Worm (Caenorhabditis elegans) whole organism, young adult: Measurements from ENCODE around the gene clec-174.

Experiments
- B0019.2 ChIP-seq: fragments of 200-800 bp; sonication (Bioruptor generic); conservative IDR thresholded peaks from 2 replicates; pipeline ENCODE4 v1.3.6; 2022; ENCODE audit warnings: missing genetic modification reagents, missing genetic modification characterization, missing compliant biosample characterization
- F22D6.2 ChIP-seq: sonication (generic microtip); optimal IDR thresholded peaks from 2 replicates; lab custom pipeline; 2016; ENCODE audit warnings: mild to moderate bottlenecking, missing genetic modification characterization, missing compliant biosample characterization
- F23B12.7 ChIP-seq: sonication (generic microtip); optimal IDR thresholded peaks from 2 replicates; lab custom pipeline; 2017; ENCODE audit warnings: missing genetic modification characterization, mild to moderate bottlenecking, missing compliant biosample characterization, antibody characterized with exemption, moderate library complexity; ENCODE audit not compliant: insufficient read depth
- F52B5.7 ChIP-seq: sonication (generic microtip); optimal IDR thresholded peaks from 2 replicates; lab custom pipeline; 2016; ENCODE audit warnings: mild to moderate bottlenecking, missing genetic modification characterization, missing compliant biosample characterization
- F57C9.4 ChIP-seq: sonication (generic microtip); optimal IDR thresholded peaks from 2 replicates; lab custom pipeline; 2017; ENCODE audit warnings: mild to moderate bottlenecking, missing genetic modification characterization, missing compliant biosample characterization
- Y53G8AR.9 ChIP-seq: fragments of 200-800 bp; sonication (Bioruptor generic); conservative IDR thresholded peaks from 2 replicates; pipeline ENCODE4 v1.3.6; 2022; ENCODE audit warnings: missing genetic modification reagents, missing genetic modification characterization, missing compliant biosample characterization
- ZK185.1 ChIP-seq: sonication (generic microtip); optimal IDR thresholded peaks from 2 replicates; lab custom pipeline; 2016; ENCODE audit warnings: mild to moderate bottlenecking, missing genetic modification characterization, missing compliant biosample characterization; ENCODE audit not compliant: poor library complexity, severe bottlenecking
- aptf-3 ChIP-seq: fragments of 200-800 bp; sonication (Bioruptor generic); IDR thresholded peaks from 2 replicates; pipeline ENCODE4 v1.3.6; 2022; ENCODE audit warnings: missing genetic modification characterization, missing compliant biosample characterization
- attf-3 ChIP-seq: fragments of 200-800 bp; sonication (Bioruptor generic); conservative IDR thresholded peaks from 2 replicates; pipeline ENCODE4 v1.3.6; 2022; ENCODE audit warnings: missing genetic modification reagents, missing genetic modification characterization, missing compliant biosample characterization
- attf-5 ChIP-seq: fragments of 200-800 bp; sonication (Bioruptor generic); optimal IDR thresholded peaks from 2 replicates; lab custom pipeline; 2018; ENCODE audit warnings: mild to moderate bottlenecking, missing genetic modification characterization, missing compliant biosample characterization
- bed-1 ChIP-seq: fragments of 200-800 bp; sonication (Bioruptor generic); IDR thresholded peaks from 2 replicates; pipeline ENCODE4 v1.3.6; 2022; ENCODE audit warnings: missing genetic modification reagents, missing genetic modification characterization, missing compliant biosample characterization
- bed-2 ChIP-seq: fragments of 200-800 bp; sonication (Bioruptor generic); IDR thresholded peaks from 2 replicates; pipeline ENCODE4 v1.3.6; 2022; ENCODE audit warnings: missing genetic modification reagents, missing genetic modification characterization, missing compliant biosample characterization
- ceh-40 ChIP-seq: fragments of 200-800 bp; sonication (Bioruptor generic); IDR thresholded peaks from 2 replicates; pipeline ENCODE4 v1.3.6; 2022; ENCODE audit warnings: missing genetic modification characterization, missing compliant biosample characterization
- ceh-91 ChIP-seq: fragments of 200-800 bp; sonication (Bioruptor generic); IDR thresholded peaks from 2 replicates; pipeline ENCODE4 v1.3.6; 2022; ENCODE audit warnings: missing genetic modification reagents, missing genetic modification characterization, missing compliant biosample characterization
- die-1 ChIP-seq: sonication (generic microtip); optimal IDR thresholded peaks from 2 replicates; lab custom pipeline; 2016; ENCODE audit warnings: missing genotype, mild to moderate bottlenecking, missing genetic modification characterization, missing compliant biosample characterization
- dpff-1 ChIP-seq: sonication (generic microtip); optimal IDR thresholded peaks from 2 replicates; lab custom pipeline; 2017; ENCODE audit warnings: mild to moderate bottlenecking, missing genetic modification characterization, missing compliant biosample characterization
- fkh-3 ChIP-seq: sonication (generic microtip); optimal IDR thresholded peaks from 2 replicates; lab custom pipeline; 2016; ENCODE audit warnings: mild to moderate bottlenecking, missing genetic modification characterization, missing compliant biosample characterization
- him-1 ChIP-seq: sonication (generic microtip); optimal IDR thresholded peaks from 2 replicates; lab custom pipeline; 2016; ENCODE audit warnings: missing genotype, missing genetic modification reagents, missing genetic modification characterization, missing compliant biosample characterization
- hlh-12 ChIP-seq: sonication (generic microtip); optimal IDR thresholded peaks from 2 replicates; lab custom pipeline; 2016; ENCODE audit warnings: missing genetic modification characterization, missing compliant biosample characterization
- hrde-1 ChIP-seq: sonication (generic microtip); optimal IDR thresholded peaks from 2 replicates; lab custom pipeline; 2016; ENCODE audit warnings: missing genetic modification characterization, mild to moderate bottlenecking, missing compliant biosample characterization, moderate library complexity, missing genotype, missing genetic modification reagents, borderline replicate concordance
- madf-3 ChIP-seq: fragments of 200-800 bp; sonication (Bioruptor generic); IDR thresholded peaks from 2 replicates; pipeline ENCODE4 v1.3.6; 2022; ENCODE audit warnings: missing genetic modification reagents, missing genetic modification characterization, missing compliant biosample characterization
- mcd-1 ChIP-seq: fragments of 200-800 bp; sonication (Bioruptor generic); IDR thresholded peaks from 2 replicates; pipeline ENCODE4 v1.3.6; 2022; ENCODE audit warnings: missing genetic modification reagents, missing genetic modification characterization, missing compliant biosample characterization
- mel-28 ChIP-seq: sonication (generic microtip); optimal IDR thresholded peaks from 2 replicates; lab custom pipeline; 2016; ENCODE audit warnings: borderline replicate concordance, mild to moderate bottlenecking, missing genetic modification characterization, missing compliant biosample characterization
- nhr-179 ChIP-seq: sonication (generic microtip); optimal IDR thresholded peaks from 2 replicates; lab custom pipeline; 2016; ENCODE audit warnings: mild to moderate bottlenecking, missing genetic modification characterization, missing compliant biosample characterization
- nhr-80 ChIP-seq: sonication (generic microtip); optimal IDR thresholded peaks from 2 replicates; lab custom pipeline; 2016; ENCODE audit warnings: missing genetic modification characterization, missing compliant biosample characterization
- pbrm-1 ChIP-seq: fragments of 200-800 bp; sonication (Bioruptor generic); IDR thresholded peaks from 2 replicates; pipeline ENCODE4 v1.3.6; 2022; ENCODE audit warnings: missing genetic modification reagents, missing genetic modification characterization, missing compliant biosample characterization
- pha-4 ChIP-seq: fragments of 150-350 bp; sonication (generic microtip); optimal IDR thresholded peaks from 2 replicates; lab custom pipeline; 2014; ENCODE audit warnings: missing biosample characterization, missing genetic modification reagents, missing genetic modification characterization
- rec-8 ChIP-seq, 2 experiments: sonication (generic microtip); optimal IDR thresholded peaks; 2 replicates each; lab custom pipeline; 2016; ENCODE audit warnings: mild to moderate bottlenecking in 2 of 2, missing genetic modification characterization in 2 of 2, missing genetic modification reagents in 2 of 2, missing genotype in 2 of 2, missing biosample characterization in 1 of 2, missing compliant biosample characterization in 1 of 2, moderate library complexity in 1 of 2
- snpc-1.1 ChIP-seq: sonication (generic microtip); optimal IDR thresholded peaks from 2 replicates; lab custom pipeline; 2017; ENCODE audit warnings: missing genetic modification characterization, mild to moderate bottlenecking, missing compliant biosample characterization, antibody characterized with exemption, moderate library complexity, missing genotype, missing genetic modification reagents; ENCODE audit not compliant: insufficient read depth
- snpc-1.3 ChIP-seq: sonication (generic microtip); optimal IDR thresholded peaks from 2 replicates; lab custom pipeline; 2017; ENCODE audit warnings: missing genetic modification characterization, mild to moderate bottlenecking, missing compliant biosample characterization, antibody characterized with exemption, moderate library complexity, missing genotype, missing genetic modification reagents; ENCODE audit not compliant: insufficient read depth
- somi-1 ChIP-seq: fragments of 200-800 bp; sonication (Bioruptor generic); optimal IDR thresholded peaks from 2 replicates; lab custom pipeline; 2018; ENCODE audit warnings: mild to moderate bottlenecking, missing genetic modification characterization, missing compliant biosample characterization
- tbx-9 ChIP-seq: sonication (generic microtip); optimal IDR thresholded peaks from 2 replicates; lab custom pipeline; 2016; ENCODE audit warnings: borderline replicate concordance, missing genetic modification characterization, inconsistent platforms, missing compliant biosample characterization
- tlf-1 ChIP-seq: fragments of 200-800 bp; sonication (Bioruptor generic); optimal IDR thresholded peaks from 2 replicates; lab custom pipeline; 2018; ENCODE audit warnings: mild to moderate bottlenecking, missing genetic modification characterization, missing compliant biosample characterization
- unc-62 ChIP-seq: fragments of 150-350 bp; optimal IDR thresholded peaks from 2 replicates; lab custom pipeline; 2014; ENCODE audit warnings: missing biosample characterization, missing genetic modification reagents, missing genetic modification characterization
- ztf-18 ChIP-seq: sonication (generic microtip); optimal IDR thresholded peaks from 2 replicates; lab custom pipeline; 2016; ENCODE audit warnings: missing genotype, mild to moderate bottlenecking, missing genetic modification characterization, missing compliant biosample characterization
- ztf-26 ChIP-seq: sonication (generic microtip); optimal IDR thresholded peaks from 2 replicates; lab custom pipeline; 2017; ENCODE audit warnings: missing genetic modification characterization, missing compliant biosample characterization

Gene clec-174

ce11 chrIV:3907506-3908188 lies 33.9 kb downstream of the clec-174 start, which contains the start of the genes F56D6.22 and F56D6.12:
Gene F56D6.22, minus strand, starts transcription at chrIV:3907606.
Gene F56D6.12, plus strand, starts transcription at chrIV:3908138.
- no peak for TF ChIP-seq aptf-3 (GFP tag; lab: Robert Waterston, UW)
- no peak for TF ChIP-seq mel-28
- no peak for TF ChIP-seq hrde-1
- TF ChIP-seq ceh-40 (GFP tag; lab: Robert Waterston, UW) = no peak
- TF ChIP-seq ceh-91 = no peak
- TF ChIP-seq nhr-80 = no peak
- no peak for TF ChIP-seq him-1 (tag; lab: Kevin White, UChicago)
- no peak for TF ChIP-seq unc-62 (GFP tag; lab: Kevin White, UChicago)
- TF ChIP-seq bed-1 (GFP tag; lab: Robert Waterston, UW) = no peak
- no peak for TF ChIP-seq ZK185.1 (tag; lab: Kevin White, UChicago)
- TF ChIP-seq pbrm-1 = no peak
- TF ChIP-seq rec-8 (tag; optimal IDR thresholded peaks at IDR 0.05; lab: Kevin White, UChicago) = no peak

ce11 chrIV:3906393-3906792 lies 35.1 kb downstream of the clec-174 start, which contains the start of gene F56D6.11:
Gene F56D6.11, minus strand, starts transcription at chrIV:3906493.
- TF ChIP-seq bed-2 (GFP tag; lab: Robert Waterston, UW) (no peak), F23B12.7 (no peak), somi-1 (GFP tag; lab: Kevin White, UChicago) (no peak), pha-4 (tag; lab: Kevin White, UChicago) (no peak), die-1 (no peak), F52B5.7 (tag; lab: Kevin White, UChicago) (no peak), dpff-1 (no peak), Y53G8AR.9 (no peak), attf-3 (GFP tag; lab: Robert Waterston, UW) (no peak), ztf-26 (no peak)

ce11 chrIV:3904620-3905019 lies 36.9 kb downstream of the clec-174 start, which contains the start of gene F56D6.21:
Gene F56D6.21, plus strand, starts transcription at chrIV:3904920.
- no peak for TF ChIP-seq attf-5
- TF ChIP-seq nhr-179 (tag; lab: Kevin White, UChicago) = no peak
- TF ChIP-seq hlh-12 = no peak
- TF ChIP-seq fkh-3 (tag; lab: Kevin White, UChicago) = no peak
- TF ChIP-seq madf-3 (GFP tag; lab: Robert Waterston, UW) = no peak
- TF ChIP-seq snpc-1.3 (tag; lab: Kevin White, UChicago) = no peak
- no peak for TF ChIP-seq tlf-1 (GFP tag; lab: Kevin White, UChicago)
- TF ChIP-seq mcd-1 (GFP tag; lab: Robert Waterston, UW) = no peak
- no peak for TF ChIP-seq F22D6.2 (tag; lab: Kevin White, UChicago)
- no peak for TF ChIP-seq pha-4 (tag; lab: Kevin White, UChicago)
- no peak for TF ChIP-seq tbx-9
- no peak for TF ChIP-seq rec-8 (tag; optimal IDR thresholded peaks at IDR 0.05; lab: Kevin White, UChicago)
- no peak for TF ChIP-seq pbrm-1
- no peak for TF ChIP-seq ztf-18

- TF ChIP-seq snpc-1.1 (tag; lab: Kevin White, UChicago) (no peak), F57C9.4 (no peak), nhr-80 (no peak), B0019.2 (GFP tag; lab: Robert Waterston, UW) (no peak)
These were observed 38.6 kb downstream of the clec-174 start, which contains the start of gene F56D6.6 for ce11 chrIV:3902955-3903354. Gene F56D6.6, plus strand, starts transcription at chrIV:3903255.
